Fruit fly (Drosophila melanogaster): Measurements from ENCODE around the gene CycG.

- TF ChIP-seq Sin3A (optimal IDR thresholded peaks at IDR 0.05) (no peak), Myc (optimal IDR thresholded peaks at IDR 0.05) (no peak), h (optimal IDR thresholded peaks at IDR 0.05) (no peak)
Measured at dm6 chr3R:31548766-31549510, 63.5 kb downstream of the CycG start.

Measured in Kc167 (cell line).